Worm (Caenorhabditis elegans): Measurements from ENCODE around the gene str-116.

str-116 gene

ce11 chrV:11266681-11267080 lies at the start of gene str-116:
Gene str-116 (plus strand): TSS chrV:11266981.
- TF ChIP-seq F55B11.4 (tag; optimal IDR thresholded peaks at IDR 0.05; ENCODE audit: borderline replicate concordance, insufficient read depth): no peak
- TF ChIP-seq hlh-12 (tag; optimal IDR thresholded peaks at IDR 0.05): no peak
- no peak for TF ChIP-seq attf-3 (GFP tag; conservative IDR thresholded peaks at IDR 0.05)
- no peak for TF ChIP-seq tbx-9 (tag; optimal IDR thresholded peaks at IDR 0.05; ENCODE audit: borderline replicate concordance)
- no peak for TF ChIP-seq ceh-91 (GFP tag; IDR thresholded peaks at IDR 0.05)
- no peak for TF ChIP-seq Y56A3A.18 (GFP tag; IDR thresholded peaks at IDR 0.05)
- no peak for TF ChIP-seq cebp-2 (GFP tag; IDR thresholded peaks at IDR 0.05)
- no peak for TF ChIP-seq mes-4 (tag; optimal IDR thresholded peaks at IDR 0.05)
- TF ChIP-seq zim-3 (tag; optimal IDR thresholded peaks at IDR 0.05): no peak
- TF ChIP-seq mel-28 (tag; optimal IDR thresholded peaks at IDR 0.05; ENCODE audit: borderline replicate concordance): no peak
- TF ChIP-seq tlf-1 (GFP tag; optimal IDR thresholded peaks at IDR 0.05): no peak
- no peak for TF ChIP-seq ztf-26 (tag; optimal IDR thresholded peaks at IDR 0.05)
- TF ChIP-seq ztf-22 (GFP tag; optimal IDR thresholded peaks at IDR 0.05): no peak
- TF ChIP-seq dox-1 (GFP tag; IDR thresholded peaks at IDR 0.05): no peak
- TF ChIP-seq ccch-3 (GFP tag; optimal IDR thresholded peaks at IDR 0.05): no peak
- no peak for TF ChIP-seq F57A8.1 (GFP tag; optimal IDR thresholded peaks at IDR 0.05)
- TF ChIP-seq xnd-1 (tag; optimal IDR thresholded peaks at IDR 0.05): no peak
- TF ChIP-seq nhr-120 (GFP tag; IDR thresholded peaks at IDR 0.05): no peak

DNA sequence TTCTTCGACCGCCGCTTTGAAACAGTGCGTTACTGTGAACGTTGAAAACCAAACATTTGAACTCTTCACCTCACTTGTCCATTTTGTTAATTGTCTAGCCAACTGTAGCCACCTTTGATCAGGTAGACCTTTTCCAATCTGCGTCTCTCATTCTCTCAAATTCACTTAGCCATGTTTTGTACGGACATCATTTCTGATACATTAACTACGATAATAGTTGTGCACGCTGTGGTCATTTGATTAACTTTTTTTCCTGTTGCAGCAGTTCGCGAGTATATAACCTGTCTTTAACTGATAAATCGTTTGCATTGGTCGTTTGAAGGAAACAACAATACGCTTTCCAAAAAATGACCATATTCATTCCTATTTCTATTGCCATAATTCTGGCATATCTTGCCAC lies 49.4 kb upstream of the str-116 start, which contains the start of gene cyp-29A2:
TSS of gene cyp-29A2 (plus strand) at position 190 of the 400 bp plus-strand sequence.
- no peak for TF ChIP-seq K12H6.12 (tag; optimal IDR thresholded peaks at IDR 0.05)
- no peak for TF ChIP-seq madf-6 (GFP tag; IDR thresholded peaks at IDR 0.05)
- TF ChIP-seq T26A5.8 (tag; optimal IDR thresholded peaks at IDR 0.05): no peak
- no peak for TF ChIP-seq hrde-1 (tag; optimal IDR thresholded peaks at IDR 0.05; ENCODE audit: borderline replicate concordance)
- no peak for TF ChIP-seq tbp1 (GFP tag; optimal IDR thresholded peaks at IDR 0.05)
- no peak for TF ChIP-seq attf-5 (GFP tag; optimal IDR thresholded peaks at IDR 0.05)

- TF ChIP-seq unc-130 (GFP tag; optimal IDR thresholded peaks at IDR 0.05) (no peak), ztf-25 (GFP tag; IDR thresholded peaks at IDR 0.05) (no peak), snpc-4 (GFP tag; optimal IDR thresholded peaks at IDR 0.05) (no peak), snpc-4 (tag; optimal IDR thresholded peaks at IDR 0.05) (no peak), ztf-28 (GFP tag; IDR thresholded peaks at IDR 0.05) (no peak), lin-35 (GFP tag; optimal IDR thresholded peaks at IDR 0.05) (no peak), somi-1 (GFP tag; optimal IDR thresholded peaks at IDR 0.05) (no peak), hlh-12 (tag; optimal IDR thresholded peaks at IDR 0.05) (no peak), F10E7.11 (tag; optimal IDR thresholded peaks at IDR 0.05) (no peak), F49E8.2 (tag; optimal IDR thresholded peaks at IDR 0.05; ENCODE audit: insufficient read depth) (no peak), F55B11.4 (tag; optimal IDR thresholded peaks at IDR 0.05; ENCODE audit: borderline replicate concordance, insufficient read depth) (no peak), ceh-58 (GFP tag; IDR thresholded peaks at IDR 0.05) (no peak), him-1 (tag; optimal IDR thresholded peaks at IDR 0.05) (no peak), let-607 (tag; optimal IDR thresholded peaks at IDR 0.05) (no peak), lin-40 (tag; optimal IDR thresholded peaks at IDR 0.05) (no peak), mxl-1 (tag; optimal IDR thresholded peaks at IDR 0.05) (no peak), nfyb-1 (GFP tag; IDR thresholded peaks at IDR 0.05) (no peak)
Observed at ce11 chrV:11220415-11220814, 46.4 kb upstream of the str-116 start.
